Worm (Caenorhabditis elegans) whole organism, L1 larva: ENCODE data around the gene Y44A6D.5.
A peak's percentile ranks its signal among the peaks of the same experiment; 100 is the strongest.

Source experiments
- C16A3.4 ChIP-seq: fragments of 150-350 bp; optimal IDR thresholded peaks from 2 replicates; lab custom pipeline; 2014; ENCODE audit warnings: missing biosample characterization, missing genetic modification characterization
- F16B12.6 ChIP-seq: fragments of 150-350 bp; optimal IDR thresholded peaks from 2 replicates; lab custom pipeline; 2014; ENCODE audit warnings: missing biosample characterization, missing genetic modification characterization
- ama-1 ChIP-seq: fragments of 150-350 bp; optimal IDR thresholded peaks from 2 replicates; lab custom pipeline; 2014
- ceh-63 ChIP-seq: fragments of 200-800 bp; sonication (Bioruptor generic); optimal IDR thresholded peaks from 2 replicates; lab custom pipeline; 2018; ENCODE audit warnings: mild to moderate bottlenecking, missing genetic modification characterization, missing compliant biosample characterization
- ceh-8 ChIP-seq: fragments of 200-800 bp; sonication (Bioruptor generic); optimal IDR thresholded peaks from 2 replicates; lab custom pipeline; 2018; ENCODE audit warnings: mild to moderate bottlenecking, missing genetic modification characterization, moderate library complexity, missing compliant biosample characterization
- ceh-82 ChIP-seq, 3 experiments: fragments of 150-350 bp in 1 of 3; sonication (generic microtip) in 2 of 3; optimal IDR thresholded peaks; 2 replicates each; lab custom pipeline; 2014 to 2017; ENCODE audit warnings: missing biosample characterization in 3 of 3, missing genetic modification characterization in 3 of 3
- ceh-88 ChIP-seq: fragments of 200-800 bp; sonication (Bioruptor generic); IDR thresholded peaks from 2 replicates; pipeline ENCODE4 v1.3.6; 2022; ENCODE audit warnings: missing genetic modification characterization, missing compliant biosample characterization
- dpl-1 ChIP-seq, 3 experiments: fragments of 150-350 bp in 2 of 3; sonication (generic microtip) in 1 of 3; optimal IDR thresholded peaks; 2 replicates each; lab custom pipeline; 2014 to 2017; ENCODE audit warnings: missing biosample characterization in 3 of 3, missing genetic modification characterization in 3 of 3, missing genetic modification reagents in 3 of 3
- efl-1 ChIP-seq, 4 experiments: fragments of 150-350 bp; optimal IDR thresholded peaks in 3 of 4; peaks in 1 of 4; 1 replicate in 1 of 4; 2 replicates in 3 of 4; lab custom pipeline; 2014; ENCODE audit warnings: missing biosample characterization in 2 of 4, missing genetic modification characterization in 2 of 4, missing genetic modification reagents in 2 of 4
- elt-3 ChIP-seq, 6 experiments: fragments of 150-350 bp in 1 of 6; sonication (generic microtip); optimal IDR thresholded peaks; 2 replicates each; lab custom pipeline; 2017 to 2018; ENCODE audit warnings: missing biosample characterization in 6 of 6, missing genetic modification characterization in 6 of 6, inconsistent platforms in 1 of 6
- fkh-10 ChIP-seq: sonication (generic microtip); optimal IDR thresholded peaks from 2 replicates; lab custom pipeline; 2017; ENCODE audit warnings: missing biosample characterization, missing genetic modification reagents, missing genetic modification characterization
- fkh-8 ChIP-seq: sonication (generic microtip); optimal IDR thresholded peaks from 2 replicates; lab custom pipeline; 2016; ENCODE audit warnings: mild to moderate bottlenecking, missing genetic modification characterization, missing compliant biosample characterization
- hlh-17 ChIP-seq: fragments of 200-800 bp; sonication (Bioruptor generic); optimal IDR thresholded peaks from 2 replicates; lab custom pipeline; 2018; ENCODE audit warnings: missing genetic modification characterization, mild to moderate bottlenecking, missing compliant biosample characterization, moderate library complexity, borderline replicate concordance
- hpl-2 ChIP-seq: fragments of 150-350 bp; optimal IDR thresholded peaks from 2 replicates; lab custom pipeline; 2014; ENCODE audit warnings: missing biosample characterization, missing genetic modification reagents, missing genetic modification characterization
- irx-1 ChIP-seq: sonication (generic microtip); optimal IDR thresholded peaks from 2 replicates; lab custom pipeline; 2016; ENCODE audit warnings: missing genetic modification characterization, missing compliant biosample characterization
- lin-15B ChIP-seq: fragments of 150-350 bp; sonication (generic microtip); optimal IDR thresholded peaks from 3 replicates; lab custom pipeline; 2014; ENCODE audit warnings: missing biosample characterization, missing genetic modification characterization
- lin-35 ChIP-seq, 2 experiments: fragments of 150-350 bp; optimal IDR thresholded peaks; 2 replicates each; lab custom pipeline; 2014; ENCODE audit warnings: missing biosample characterization in 2 of 2, missing genetic modification characterization in 2 of 2, missing genetic modification reagents in 2 of 2
- lsy-2 ChIP-seq, 2 experiments: fragments of 150-350 bp; optimal IDR thresholded peaks; 2 replicates each; lab custom pipeline; 2014; ENCODE audit warnings: missing biosample characterization in 2 of 2, missing genetic modification characterization in 2 of 2
- nhr-11 ChIP-seq: fragments of 150-350 bp; optimal IDR thresholded peaks from 2 replicates; lab custom pipeline; 2014; ENCODE audit warnings: missing biosample characterization, missing genetic modification characterization
- nhr-12 ChIP-seq: sonication (generic microtip); optimal IDR thresholded peaks from 2 replicates; lab custom pipeline; 2017; ENCODE audit warnings: missing biosample characterization, missing genetic modification characterization
- nhr-19 ChIP-seq: fragments of 200-800 bp; sonication (Bioruptor generic); conservative IDR thresholded peaks from 2 replicates; pipeline ENCODE4 v1.3.6; 2022; ENCODE audit warnings: missing genetic modification characterization, missing compliant biosample characterization
- nhr-20 ChIP-seq: sonication (generic microtip); optimal IDR thresholded peaks from 2 replicates; lab custom pipeline; 2016; ENCODE audit warnings: mild to moderate bottlenecking, missing genetic modification characterization, missing compliant biosample characterization
- nhr-237 ChIP-seq: fragments of 150-350 bp; optimal IDR thresholded peaks from 2 replicates; lab custom pipeline; 2014; ENCODE audit warnings: missing biosample characterization, missing genetic modification characterization
- nhr-28 ChIP-seq: fragments of 150-350 bp; optimal IDR thresholded peaks from 2 replicates; lab custom pipeline; 2014; ENCODE audit warnings: missing biosample characterization, missing genetic modification characterization
- nhr-47 ChIP-seq: sonication (generic microtip); optimal IDR thresholded peaks from 2 replicates; lab custom pipeline; 2016; ENCODE audit warnings: mild to moderate bottlenecking, missing genetic modification characterization, moderate library complexity, missing compliant biosample characterization
- nhr-71 ChIP-seq: sonication (generic microtip); optimal IDR thresholded peaks from 2 replicates; lab custom pipeline; 2016; ENCODE audit warnings: mild to moderate bottlenecking, missing genetic modification characterization, moderate library complexity, missing compliant biosample characterization
- nhr-76 ChIP-seq: sonication (generic microtip); optimal IDR thresholded peaks from 2 replicates; lab custom pipeline; 2017; ENCODE audit warnings: missing biosample characterization, missing genetic modification characterization
- nhr-77 ChIP-seq: fragments of 150-350 bp; optimal IDR thresholded peaks from 2 replicates; lab custom pipeline; 2014; ENCODE audit warnings: missing biosample characterization, missing genetic modification characterization
- nhr-85 ChIP-seq: sonication (generic microtip); peaks from one replicate; lab custom pipeline; 2016; ENCODE audit warnings: missing genetic modification characterization, inconsistent platforms, missing compliant biosample characterization
- nhr-90 ChIP-seq: sonication (generic microtip); optimal IDR thresholded peaks from 2 replicates; lab custom pipeline; 2016; ENCODE audit warnings: mild to moderate bottlenecking, missing genetic modification characterization, missing compliant biosample characterization; ENCODE audit not compliant: poor library complexity
- pag-3 ChIP-seq: sonication (generic microtip); optimal IDR thresholded peaks from 2 replicates; lab custom pipeline; 2017; ENCODE audit warnings: missing genetic modification characterization, mild to moderate bottlenecking, missing compliant biosample characterization, antibody characterized with exemption, borderline replicate concordance; ENCODE audit not compliant: insufficient read depth
- pax-3 ChIP-seq: fragments of 200-800 bp; sonication (Bioruptor generic); optimal IDR thresholded peaks from 2 replicates; lab custom pipeline; 2018; ENCODE audit warnings: mild to moderate bottlenecking, missing genetic modification characterization, moderate library complexity, missing compliant biosample characterization
- rnt-1 ChIP-seq: sonication (generic microtip); optimal IDR thresholded peaks from 2 replicates; lab custom pipeline; 2016; ENCODE audit warnings: mild to moderate bottlenecking, missing genetic modification characterization, moderate library complexity, missing compliant biosample characterization
- skn-1 ChIP-seq: fragments of 150-350 bp; optimal IDR thresholded peaks from 2 replicates; lab custom pipeline; 2014; ENCODE audit warnings: missing biosample characterization, missing genetic modification characterization
- snu-23 ChIP-seq: sonication (generic microtip); optimal IDR thresholded peaks from 2 replicates; lab custom pipeline; 2016; ENCODE audit warnings: missing genetic modification characterization, missing compliant biosample characterization
- sox-4 ChIP-seq: sonication (generic microtip); optimal IDR thresholded peaks from 2 replicates; lab custom pipeline; 2016; ENCODE audit warnings: missing genetic modification characterization, missing compliant biosample characterization
- sptf-1 ChIP-seq: fragments of 150-350 bp; optimal IDR thresholded peaks from 2 replicates; lab custom pipeline; 2014; ENCODE audit warnings: missing biosample characterization, missing genetic modification characterization
- tbx-2 ChIP-seq: sonication (generic microtip); optimal IDR thresholded peaks from 2 replicates; lab custom pipeline; 2016; ENCODE audit warnings: missing genetic modification characterization, missing compliant biosample characterization
- unc-62 ChIP-seq: fragments of 150-350 bp; optimal IDR thresholded peaks from 2 replicates; lab custom pipeline; 2014; ENCODE audit warnings: missing biosample characterization, missing genetic modification reagents, missing genetic modification characterization
- unc-98 ChIP-seq: fragments of 200-800 bp; sonication (Bioruptor generic); IDR thresholded peaks from 2 replicates; pipeline ENCODE4 v1.3.6; 2022; ENCODE audit warnings: missing genetic modification characterization, missing compliant biosample characterization
- vab-15 ChIP-seq: sonication (generic microtip); optimal IDR thresholded peaks from 2 replicates; lab custom pipeline; 2017; ENCODE audit warnings: missing genotype, mild to moderate bottlenecking, missing genetic modification characterization, missing compliant biosample characterization
- ztf-11 ChIP-seq, 2 experiments: sonication (generic microtip); optimal IDR thresholded peaks; 2 replicates each; lab custom pipeline; 2016 to 2017; ENCODE audit warnings: missing genetic modification characterization in 2 of 2, missing biosample characterization in 1 of 2, missing compliant biosample characterization in 1 of 2
- ztf-4 ChIP-seq: fragments of 150-350 bp; optimal IDR thresholded peaks from 2 replicates; lab custom pipeline; 2014; ENCODE audit warnings: missing biosample characterization, missing genetic modification characterization

Gene Y44A6D.5

ce11 chrV:20845524-20846208, 42.9 kb upstream of the Y44A6D.5 start, which contains the start of the genes F31D4.2 and fkb-6 (continued):
- TF ChIP-seq nhr-77 (tag; lab: Kevin White, UChicago): peak; percentile 75
- TF ChIP-seq vab-15 (tag; lab: Kevin White, UChicago): peak; percentile 25
- no peak for TF ChIP-seq nhr-11 (tag; lab: Kevin White, UChicago)
- TF ChIP-seq nhr-19 (GFP tag; lab: Robert Waterston, UW): peak; percentile 84
- TF ChIP-seq nhr-237: peak; percentile 2
- TF ChIP-seq hlh-17: no peak
- peak; percentile 25 for TF ChIP-seq lin-15B (tag; lab: Kevin White, UChicago)
- TF ChIP-seq hpl-2 (GFP tag; lab: Kevin White, UChicago): no peak
- peak; percentile 74 for TF ChIP-seq rnt-1 (tag; lab: Kevin White, UChicago)
- TF ChIP-seq ztf-4 (tag; lab: Kevin White, UChicago): peak; percentile 51

DNA sequence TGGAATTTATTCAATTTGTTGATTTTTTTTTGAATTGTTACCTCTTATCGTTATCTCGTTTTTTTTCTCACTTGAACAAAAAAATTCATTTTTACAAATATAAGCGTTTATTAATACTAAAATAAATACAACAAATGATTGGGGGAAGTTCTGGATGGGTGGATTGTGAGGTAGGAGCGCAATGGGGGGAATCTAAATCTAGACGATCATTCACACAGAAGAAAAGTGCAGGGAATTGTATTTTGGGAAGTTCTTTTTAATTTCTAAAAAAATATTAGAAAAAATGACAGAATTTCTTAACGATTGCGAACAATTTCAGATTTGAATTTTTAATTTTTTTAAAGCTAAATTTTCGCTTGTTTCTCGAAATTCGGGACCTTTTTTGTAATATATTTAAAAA, 38.7 kb upstream of the Y44A6D.5 start:
- TF ChIP-seq nhr-76 (tag; lab: Kevin White, UChicago) (no peak), snu-23 (GFP tag; lab: Kevin White, UChicago) (no peak), ceh-63 (no peak), tbx-2 (tag; lab: Kevin White, UChicago) (no peak), unc-62 (GFP tag; lab: Kevin White, UChicago) (no peak), ceh-88 (no peak), irx-1 (no peak), fkh-10 (GFP tag; lab: Kevin White, UChicago) (no peak), F16B12.6 (tag; lab: Kevin White, UChicago) (no peak), lin-35 (GFP tag; optimal IDR thresholded peaks at IDR 0.05; lab: Kevin White, UChicago) (no peak), sox-4 (no peak), ama-1 (no peak), C16A3.4 (no peak), sptf-1 (tag; lab: Kevin White, UChicago) (no peak)

DNA sequence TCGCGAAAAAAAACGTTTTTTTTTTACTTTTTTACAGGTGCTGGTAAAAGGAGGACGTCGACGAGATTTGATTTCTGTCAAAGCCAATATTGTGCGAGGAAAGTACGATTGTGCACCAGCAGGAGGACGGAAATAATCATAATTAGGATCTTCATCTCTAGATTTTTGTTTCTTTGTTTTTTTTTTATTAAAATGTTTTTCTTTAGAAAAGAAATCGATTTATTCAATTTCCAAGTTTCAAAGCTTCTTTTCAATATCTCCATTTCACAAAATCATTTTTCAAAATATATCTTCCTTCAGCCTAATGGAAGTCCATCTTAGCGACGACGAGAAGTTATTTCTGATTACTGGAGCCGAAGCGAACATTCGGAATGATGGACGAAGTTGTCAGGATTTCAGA, 35.8 kb upstream of the Y44A6D.5 start, which contains the start of gene exos-7:
Gene exos-7, plus strand, starts transcription at position 301 of the 400 bp plus-strand sequence.
- TF ChIP-seq nhr-85 (peak; percentile 51), nhr-28 (tag; lab: Kevin White, UChicago) (no peak)

- TF ChIP-seq nhr-12 (tag; lab: Kevin White, UChicago) (no peak), lin-35 (GFP tag; optimal IDR thresholded peaks at IDR 0.05; lab: Kevin White, UChicago) (peak; percentile 17 to 42), rnt-1 (tag; lab: Kevin White, UChicago) (peak; percentile 9), pag-3 (tag; lab: Kevin White, UChicago) (no peak), efl-1 (optimal IDR thresholded peaks at IDR 0.05; lab: Kevin White, UChicago) (peak; percentile 12 to 37), efl-1 (GFP tag; optimal IDR thresholded peaks at IDR 0.05 in 1 of 2; lab: Kevin White, UChicago) (peak in 1 of 2 experiments; percentile 29), skn-1 (tag; lab: Kevin White, UChicago) (no peak), lsy-2 (tag; optimal IDR thresholded peaks at IDR 0.05; lab: Kevin White, UChicago) (peak; percentile 7 to 61), nhr-71 (tag; lab: Kevin White, UChicago) (peak; percentile 35), dpl-1 (GFP tag; optimal IDR thresholded peaks at IDR 0.05; lab: Kevin White, UChicago) (peak in 1 of 3 experiments; percentile 15), lin-15B (tag; lab: Kevin White, UChicago) (peak; percentile 14)
- TF ChIP-seq, all 84 proteins: peak for 7
These were observed 35.0 kb upstream of the Y44A6D.5 start, which contains the start of gene mrps-12 for ce11 chrV:20837765-20838164. Gene mrps-12, plus strand, starts transcription at chrV:20838080.

ce11 chrV:20832554-20832963, 29.8 kb upstream of the Y44A6D.5 start:
- TF ChIP-seq nhr-47 (tag; lab: Kevin White, UChicago): peak; percentile 58
- TF ChIP-seq tbx-2 (tag; lab: Kevin White, UChicago): peak; percentile 34
- TF ChIP-seq nhr-20: no peak
- no peak for TF ChIP-seq ztf-11 (tag; optimal IDR thresholded peaks at IDR 0.05; lab: Kevin White, UChicago)
- TF ChIP-seq pax-3 (tag; lab: Kevin White, UChicago): peak; percentile 60
- peak in 1 of 3 experiments; percentile 42 for TF ChIP-seq dpl-1 (GFP tag; optimal IDR thresholded peaks at IDR 0.05; lab: Kevin White, UChicago)
- no peak for TF ChIP-seq ceh-8 (GFP tag; lab: Kevin White, UChicago)
- peak; percentile 40 for TF ChIP-seq fkh-8
- TF ChIP-seq nhr-90 (tag; lab: Kevin White, UChicago): peak; percentile 32
- peak; percentile 34; the same call in 1 of the 2 replicates for TF ChIP-seq ceh-88
- peak; percentile 74 for TF ChIP-seq unc-98 (GFP tag; lab: Robert Waterston, UW)
- TF ChIP-seq nhr-19 (GFP tag; lab: Robert Waterston, UW): peak; percentile 16; the same call in 1 of the 2 replicates
- no peak for TF ChIP-seq elt-3 (tag; optimal IDR thresholded peaks at IDR 0.05; lab: Kevin White, UChicago)
- peak in 1 of 2 experiments; percentile 53 for TF ChIP-seq lsy-2 (tag; optimal IDR thresholded peaks at IDR 0.05; lab: Kevin White, UChicago)
- TF ChIP-seq ceh-82 (tag; optimal IDR thresholded peaks at IDR 0.05; lab: Kevin White, UChicago): peak in 2 of 3 experiments; percentile 5 to 13
